Worm (Caenorhabditis elegans) whole organism, young adult: ENCODE measurements around the gene act-5.

Experiments
- F39B2.1 ChIP-seq: fragments of 200-800 bp; sonication (Bioruptor generic); IDR thresholded peaks from 2 replicates; pipeline ENCODE4 v1.3.6; 2022; ENCODE audit warnings: missing genetic modification reagents, missing genetic modification characterization, missing compliant biosample characterization
- F49E8.2 ChIP-seq: sonication (generic microtip); optimal IDR thresholded peaks from 3 replicates; lab custom pipeline; 2017; ENCODE audit warnings: missing genetic modification characterization, mild to moderate bottlenecking, missing compliant biosample characterization, antibody characterized with exemption, moderate library complexity; ENCODE audit not compliant: insufficient read depth
- ama-1 ChIP-seq, 3 experiments: fragments of 150-350 bp in 1 of 3; sonication (generic microtip) in 2 of 3; optimal IDR thresholded peaks; 2 replicates each; lab custom pipeline; 2014 to 2018; ENCODE audit warnings: missing biosample characterization in 2 of 3, missing genetic modification characterization in 2 of 3, missing genetic modification reagents in 2 of 3
- dpl-1 ChIP-seq: fragments of 150-350 bp; optimal IDR thresholded peaks from 2 replicates; lab custom pipeline; 2014; ENCODE audit warnings: missing biosample characterization, missing genetic modification reagents, missing genetic modification characterization
- ekl-4 ChIP-seq: fragments of 200-800 bp; sonication (Bioruptor generic); IDR thresholded peaks from 2 replicates; pipeline ENCODE4 v1.3.6; 2022; ENCODE audit warnings: missing genetic modification reagents, missing genetic modification characterization, missing compliant biosample characterization
- him-1 ChIP-seq: sonication (generic microtip); optimal IDR thresholded peaks from 2 replicates; lab custom pipeline; 2016; ENCODE audit warnings: missing genotype, missing genetic modification reagents, missing genetic modification characterization, missing compliant biosample characterization
- hsf-1 ChIP-seq: fragments of 200-800 bp; sonication (Bioruptor generic); IDR thresholded peaks from 2 replicates; pipeline ENCODE4 v1.3.6; 2022; ENCODE audit warnings: missing genetic modification reagents, missing genetic modification characterization, missing compliant biosample characterization
- mxl-1 ChIP-seq: sonication (generic microtip); optimal IDR thresholded peaks from 2 replicates; lab custom pipeline; 2016; ENCODE audit warnings: missing genetic modification characterization, missing compliant biosample characterization
- pha-4 ChIP-seq: fragments of 150-350 bp; sonication (generic microtip); optimal IDR thresholded peaks from 2 replicates; lab custom pipeline; 2014; ENCODE audit warnings: missing biosample characterization, missing genetic modification reagents, missing genetic modification characterization
- snpc-4 ChIP-seq, 5 experiments: fragments of 150-350 bp in 1 of 5; sonication (generic microtip) in 4 of 5; optimal IDR thresholded peaks; 2 replicates each; lab custom pipeline; 2014 to 2018; ENCODE audit warnings: missing genetic modification characterization in 5 of 5, missing biosample characterization in 3 of 5, antibody characterized with exemption in 2 of 5, mild to moderate bottlenecking in 2 of 5, missing compliant biosample characterization in 2 of 5, missing genotype in 2 of 5, moderate library complexity in 2 of 5, missing genetic modification reagents in 1 of 5
- sptf-2 ChIP-seq: fragments of 200-800 bp; sonication (Bioruptor generic); optimal IDR thresholded peaks from 2 replicates; lab custom pipeline; 2018; ENCODE audit warnings: mild to moderate bottlenecking, missing genetic modification characterization, missing compliant biosample characterization
- unc-62 ChIP-seq: fragments of 150-350 bp; optimal IDR thresholded peaks from 2 replicates; lab custom pipeline; 2014; ENCODE audit warnings: missing biosample characterization, missing genetic modification reagents, missing genetic modification characterization
- zfh-2 ChIP-seq: fragments of 200-800 bp; sonication (Bioruptor generic); conservative IDR thresholded peaks from 2 replicates; pipeline ENCODE4 v1.3.6; 2022; ENCODE audit warnings: missing genetic modification reagents, missing genetic modification characterization, missing compliant biosample characterization

DNA sequence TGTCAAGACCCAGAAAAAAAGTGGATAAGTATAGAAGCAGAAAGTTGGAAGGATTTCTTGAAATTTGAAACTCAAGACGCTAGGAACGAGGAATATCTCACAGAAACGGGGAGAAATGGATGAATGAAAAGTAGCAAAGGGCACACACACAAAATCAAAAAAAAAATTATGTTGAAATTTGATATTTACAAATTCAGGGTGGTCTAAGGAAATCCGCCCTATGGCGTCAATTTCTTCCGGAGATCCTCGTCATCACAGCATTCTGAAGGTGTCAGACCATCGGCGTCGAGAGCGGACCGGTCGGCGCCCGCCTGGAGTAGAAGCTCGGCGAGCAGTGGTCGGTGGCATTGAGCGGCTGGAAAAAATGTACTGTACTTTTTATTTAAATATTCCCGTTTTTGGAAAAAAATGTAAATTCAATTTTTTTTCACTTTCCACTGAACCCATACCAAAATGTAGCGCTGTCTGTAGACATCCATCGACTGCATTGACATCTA, 34.2 kb upstream of the act-5 start:
- TF ChIP-seq F49E8.2 (tag; lab: Kevin White, UChicago): no peak
- TF ChIP-seq F39B2.1 (GFP tag; lab: Robert Waterston, UW): no peak
- TF ChIP-seq ekl-4 (GFP tag; lab: Robert Waterston, UW): no peak
- TF ChIP-seq zfh-2 (GFP tag; lab: Robert Waterston, UW): peak; percentile 61
- TF ChIP-seq pha-4 (tag; lab: Kevin White, UChicago): no peak
- no peak for TF ChIP-seq sptf-2 (GFP tag; lab: Kevin White, UChicago)
- no peak for TF ChIP-seq him-1 (tag; lab: Kevin White, UChicago)
- no peak for TF ChIP-seq snpc-4 (GFP tag; optimal IDR thresholded peaks at IDR 0.05; lab: Kevin White, UChicago)
- no peak for TF ChIP-seq snpc-4 (tag; optimal IDR thresholded peaks at IDR 0.05; lab: Kevin White, UChicago)
- no peak for TF ChIP-seq ama-1 (optimal IDR thresholded peaks at IDR 0.05; lab: Kevin White, UChicago)
- no peak for TF ChIP-seq ama-1 (GFP tag; optimal IDR thresholded peaks at IDR 0.05; lab: Kevin White, UChicago)
- TF ChIP-seq mxl-1 (tag; lab: Kevin White, UChicago): no peak
- TF ChIP-seq hsf-1: no peak
- no peak for TF ChIP-seq unc-62 (GFP tag; lab: Kevin White, UChicago)
- no peak for TF ChIP-seq dpl-1
